Worm (Caenorhabditis elegans): ENCODE data around the gene F09B12.5.

- TF ChIP-seq D2030.7 (GFP tag; IDR thresholded peaks at IDR 0.05) (no peak), nhr-90 (tag; optimal IDR thresholded peaks at IDR 0.05) (no peak), sptf-2 (GFP tag; optimal IDR thresholded peaks at IDR 0.05) (no peak), F37B4.10 (GFP tag; IDR thresholded peaks at IDR 0.05) (no peak), pha-4 (tag; optimal IDR thresholded peaks at IDR 0.05) (no peak), nfya-2 (GFP tag; IDR thresholded peaks at IDR 0.05) (no peak), snpc-4 (GFP tag; optimal IDR thresholded peaks at IDR 0.05) (no peak), snpc-4 (tag; optimal IDR thresholded peaks at IDR 0.05) (no peak), B0019.2 (GFP tag; conservative IDR thresholded peaks at IDR 0.05) (no peak), dpff-1 (tag; optimal IDR thresholded peaks at IDR 0.05) (no peak), Y79H2A.3 (GFP tag; conservative IDR thresholded peaks at IDR 0.05) (no peak)
Observed at ce11 chrX:15134941-15135340, 50.4 kb downstream of the F09B12.5 start.

Data from whole organism, young adult.